Worm (Caenorhabditis elegans) whole organism, late embryonic: Measurements from ENCODE around the gene Y37H2A.7.

Experiments used
- C38D4.7 ChIP-seq: fragments of 200-800 bp; sonication (Bioruptor generic); optimal IDR thresholded peaks from 2 replicates; lab custom pipeline; 2018; ENCODE audit warnings: mild to moderate bottlenecking, missing genetic modification characterization, moderate library complexity, missing compliant biosample characterization
- F13H6.1 ChIP-seq: sonication (generic microtip); optimal IDR thresholded peaks from 2 replicates; lab custom pipeline; 2016; ENCODE audit warnings: missing genetic modification characterization, missing compliant biosample characterization
- K02D7.2 ChIP-seq: sonication (generic microtip); optimal IDR thresholded peaks from 2 replicates; lab custom pipeline; 2017; ENCODE audit warnings: mild to moderate bottlenecking, missing genetic modification characterization, missing compliant biosample characterization
- ahr-1 ChIP-seq: sonication (generic microtip); optimal IDR thresholded peaks from 2 replicates; lab custom pipeline; 2016; ENCODE audit warnings: missing genetic modification characterization, missing compliant biosample characterization
- ama-1 ChIP-seq: fragments of 150-350 bp; optimal IDR thresholded peaks from 2 replicates; lab custom pipeline; 2014
- dmd-4 ChIP-seq: sonication (generic microtip); optimal IDR thresholded peaks from 2 replicates; lab custom pipeline; 2016; ENCODE audit warnings: borderline replicate concordance, missing genetic modification characterization, missing compliant biosample characterization
- elt-2 ChIP-seq: sonication (generic microtip); optimal IDR thresholded peaks from 2 replicates; lab custom pipeline; 2016; ENCODE audit warnings: missing genetic modification reagents, missing genetic modification characterization, missing compliant biosample characterization
- fkh-10 ChIP-seq: fragments of 150-350 bp; optimal IDR thresholded peaks from 2 replicates; lab custom pipeline; 2014; ENCODE audit warnings: missing biosample characterization, missing genetic modification reagents, missing genetic modification characterization
- fkh-6 ChIP-seq: sonication (generic microtip); optimal IDR thresholded peaks from 2 replicates; lab custom pipeline; 2016; ENCODE audit warnings: missing genetic modification characterization, missing compliant biosample characterization
- pqm-1 ChIP-seq: sonication (generic microtip); optimal IDR thresholded peaks from 2 replicates; lab custom pipeline; 2016; ENCODE audit warnings: missing genetic modification characterization, missing compliant biosample characterization
- rnt-1 ChIP-seq: sonication (generic microtip); optimal IDR thresholded peaks from 2 replicates; lab custom pipeline; 2016; ENCODE audit warnings: missing genetic modification characterization, missing compliant biosample characterization

DNA sequence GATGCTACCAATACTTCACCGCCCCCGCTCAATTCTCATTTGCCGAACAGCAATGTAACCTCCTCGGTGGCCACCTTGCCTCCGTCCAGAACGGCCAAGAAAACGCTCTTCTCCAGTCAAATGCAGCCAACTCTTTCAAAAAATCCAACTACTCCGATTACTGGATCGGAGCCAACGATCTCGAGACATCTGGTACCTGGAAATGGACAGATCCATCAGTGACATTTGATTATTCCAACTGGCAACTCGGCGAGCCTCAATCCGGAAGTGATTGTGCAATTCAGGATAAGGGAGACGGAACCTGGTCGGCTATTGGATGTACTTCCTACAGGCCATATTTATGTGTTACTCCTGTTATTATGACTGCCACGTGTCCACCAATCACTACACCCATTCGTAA, 23.9 kb upstream of the Y37H2A.7 start:
- TF ChIP-seq rnt-1 (no peak), ahr-1 (tag; lab: Kevin White, UChicago) (no peak), fkh-6 (tag; lab: Kevin White, UChicago) (no peak), ama-1 (no peak), K02D7.2 (tag; lab: Kevin White, UChicago) (no peak), fkh-10 (GFP tag; lab: Kevin White, UChicago) (no peak), dmd-4 (no peak), elt-2 (tag; lab: Kevin White, UChicago) (no peak), F13H6.1 (tag; lab: Kevin White, UChicago) (no peak), C38D4.7 (GFP tag; lab: Kevin White, UChicago) (no peak), pqm-1 (tag; lab: Kevin White, UChicago) (no peak)
